Fruit fly (Drosophila melanogaster): ENCODE data around the gene CG9372.

DNA sequence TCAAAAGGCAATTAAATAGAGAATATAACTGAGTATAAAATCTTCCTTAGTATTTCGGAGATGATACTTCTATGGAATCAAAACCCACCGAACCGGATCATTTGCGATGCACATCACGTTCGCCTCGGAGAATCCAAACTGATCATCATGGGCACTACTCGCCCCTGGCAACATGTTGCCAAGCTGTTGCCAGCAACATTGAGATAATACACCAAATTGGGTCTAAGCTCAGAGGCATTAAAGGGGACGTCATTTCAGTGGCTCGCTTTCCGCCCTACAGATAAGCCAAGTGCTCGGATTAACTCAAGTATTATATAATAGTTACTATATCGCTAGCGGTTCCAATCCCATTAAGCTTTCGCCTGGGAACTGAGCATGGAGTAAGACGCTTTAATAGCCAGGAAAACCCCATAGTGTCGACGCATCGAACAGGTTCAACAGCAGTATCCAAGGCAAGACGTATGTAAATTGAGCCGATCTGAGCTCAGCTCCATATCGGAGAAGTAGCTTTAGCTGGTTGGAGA is at the start of gene CG9372, which contains the start of gene lush:
- TF ChIP-seq N (GFP tag; optimal IDR thresholded peaks at IDR 0.05), result no peak
- no peak for TF ChIP-seq h (GFP tag; optimal IDR thresholded peaks at IDR 0.05)
- no peak for TF ChIP-seq usp (GFP tag; optimal IDR thresholded peaks at IDR 0.05)
- no peak for TF ChIP-seq CG9705 (GFP tag; optimal IDR thresholded peaks at IDR 0.05)
- no peak for TF ChIP-seq fru (GFP tag; optimal IDR thresholded peaks at IDR 0.05)
- TF ChIP-seq Hr78 (GFP tag; optimal IDR thresholded peaks at IDR 0.05), result no peak
- no peak for TF ChIP-seq psq (GFP tag; optimal IDR thresholded peaks at IDR 0.05)
- TF ChIP-seq rgr (GFP tag; optimal IDR thresholded peaks at IDR 0.05), result no peak
- TF ChIP-seq Dif (GFP tag; optimal IDR thresholded peaks at IDR 0.05; ENCODE audit: partially characterized antibody), result no peak
- TF ChIP-seq Myc (optimal IDR thresholded peaks at IDR 0.05), result no peak
- no peak for TF ChIP-seq Abd-B (GFP tag; optimal IDR thresholded peaks at IDR 0.05)
- TF ChIP-seq tai (GFP tag; optimal IDR thresholded peaks at IDR 0.05), result no peak
